Fruit fly (Drosophila melanogaster) whole organism, embryonic: ENCODE results near the gene ABCB7.

Experiments used
- Aef1 ChIP-seq: fragments of 200-800 bp; sonication (Bioruptor generic); IDR thresholded peaks from 3 replicates; pipeline ENCODE4 v1.3.6; 2022; ENCODE audit warnings: missing biosample characterization, missing genetic modification characterization
- Bdp1 ChIP-seq: fragments of 200-800 bp; sonication (Bioruptor generic); optimal IDR thresholded peaks from 3 replicates; lab custom pipeline; 2016; ENCODE audit warnings: missing biosample characterization, missing genetic modification characterization
- Blimp-1 ChIP-seq: fragments of 200-800 bp; sonication (Bioruptor generic); optimal IDR thresholded peaks from 3 replicates; lab custom pipeline; 2018; ENCODE audit warnings: missing biosample characterization, missing genetic modification characterization, mild to moderate bottlenecking, moderate library complexity, missing genetic modification reagents
- CG11695 ChIP-seq: fragments of 200-800 bp; sonication (Bioruptor generic); IDR thresholded peaks from 3 replicates; pipeline ENCODE4 v1.3.6; 2022; ENCODE audit warnings: missing biosample characterization, missing genetic modification characterization
- CG12071 ChIP-seq: fragments of 200-800 bp; sonication (Bioruptor generic); optimal IDR thresholded peaks from 3 replicates; lab custom pipeline; 2018; ENCODE audit warnings: missing biosample characterization, mild to moderate bottlenecking, missing genetic modification characterization
- CG12236 ChIP-seq: fragments of 200-800 bp; sonication (Bioruptor generic); optimal IDR thresholded peaks from 2 replicates; lab custom pipeline; 2016; ENCODE audit warnings: missing biosample characterization, missing genetic modification characterization
- CG13775 ChIP-seq: fragments of 200-800 bp; sonication (Bioruptor generic); optimal IDR thresholded peaks from 3 replicates; lab custom pipeline; 2017; ENCODE audit warnings: missing biosample characterization, mild to moderate bottlenecking, missing genetic modification characterization
- CG14441 ChIP-seq: fragments of 200-800 bp; sonication (Bioruptor generic); IDR thresholded peaks from 2 replicates; pipeline ENCODE4 v1.3.6; 2022; ENCODE audit warnings: missing biosample characterization, missing genetic modification characterization
- CG15269 ChIP-seq: fragments of 200-800 bp; sonication (Bioruptor generic); optimal IDR thresholded peaks from 2 replicates; lab custom pipeline; 2018; ENCODE audit warnings: missing biosample characterization, mild to moderate bottlenecking, missing genetic modification characterization, moderate library complexity
- CG16863 ChIP-seq: fragments of 200-800 bp; sonication (Bioruptor generic); optimal IDR thresholded peaks from 3 replicates; lab custom pipeline; 2016; ENCODE audit warnings: missing biosample characterization, missing genetic modification characterization
- CG17568 ChIP-seq: fragments of 200-800 bp; sonication (Bioruptor generic); optimal IDR thresholded peaks from 2 replicates; lab custom pipeline; 2018; ENCODE audit warnings: missing biosample characterization, mild to moderate bottlenecking, missing genetic modification characterization, moderate library complexity
- CG1832 ChIP-seq: fragments of 200-800 bp; sonication (Bioruptor generic); optimal IDR thresholded peaks from 2 replicates; lab custom pipeline; 2017; ENCODE audit warnings: missing biosample characterization, mild to moderate bottlenecking, missing genetic modification characterization, inconsistent platforms
- CG18476 ChIP-seq: fragments of 200-800 bp; sonication (Bioruptor generic); optimal IDR thresholded peaks from 2 replicates; lab custom pipeline; 2016; ENCODE audit warnings: missing biosample characterization, mild to moderate bottlenecking, missing genetic modification characterization
- CG18619 ChIP-seq: fragments of 200-800 bp; sonication (Bioruptor generic); optimal IDR thresholded peaks from 3 replicates; lab custom pipeline; 2017; ENCODE audit warnings: missing biosample characterization, mild to moderate bottlenecking, missing genetic modification characterization
- CG2199 ChIP-seq: fragments of 200-800 bp; sonication (Bioruptor generic); IDR thresholded peaks from 3 replicates; pipeline ENCODE4 v1.3.6; 2022; ENCODE audit warnings: missing biosample characterization, missing genetic modification characterization
- CG31365 ChIP-seq: fragments of 200-800 bp; sonication (Bioruptor generic); optimal IDR thresholded peaks from 2 replicates; lab custom pipeline; 2018; ENCODE audit warnings: missing biosample characterization, mild to moderate bottlenecking, missing genetic modification characterization
- CG3838 ChIP-seq: fragments of 200-800 bp; sonication (Bioruptor generic); optimal IDR thresholded peaks from 3 replicates; lab custom pipeline; 2016; ENCODE audit warnings: missing biosample characterization, missing genetic modification characterization
- CG4730 ChIP-seq: fragments of 200-800 bp; sonication (Bioruptor generic); IDR thresholded peaks from 2 replicates; pipeline ENCODE4 v1.3.6; 2022; ENCODE audit warnings: missing biosample characterization, missing genetic modification characterization
- CG6683 ChIP-seq: fragments of 200-800 bp; sonication (Bioruptor generic); optimal IDR thresholded peaks from 2 replicates; lab custom pipeline; 2017; ENCODE audit warnings: missing biosample characterization, mild to moderate bottlenecking, missing genetic modification characterization, missing genetic modification reagents
- CG7839 ChIP-seq: fragments of 200-800 bp; sonication (Bioruptor generic); optimal IDR thresholded peaks from 3 replicates; lab custom pipeline; 2018; ENCODE audit warnings: missing biosample characterization, mild to moderate bottlenecking, missing genetic modification characterization, moderate library complexity
- Dp ChIP-seq: fragments of 200-800 bp; sonication (Bioruptor generic); optimal IDR thresholded peaks from 2 replicates; lab custom pipeline; 2018; ENCODE audit warnings: missing biosample characterization, mild to moderate bottlenecking, missing genetic modification characterization, moderate library complexity
- Hey ChIP-seq: fragments of 200-800 bp; sonication (Bioruptor generic); optimal IDR thresholded peaks from 3 replicates; lab custom pipeline; 2018; ENCODE audit warnings: missing biosample characterization, mild to moderate bottlenecking, missing genetic modification characterization
- HmgZ ChIP-seq: fragments of 200-800 bp; sonication (Bioruptor generic); optimal IDR thresholded peaks from 2 replicates; lab custom pipeline; 2018; ENCODE audit warnings: missing biosample characterization, mild to moderate bottlenecking, missing genetic modification characterization
- Hr39 ChIP-seq: fragments of >200 bp; optimal IDR thresholded peaks from 2 replicates; lab custom pipeline; 2017
- NFAT ChIP-seq: fragments of 200-800 bp; sonication (Bioruptor generic); IDR thresholded peaks from 2 replicates; pipeline ENCODE4 v1.3.6; 2022; ENCODE audit warnings: missing biosample characterization, missing genetic modification characterization
- Sin3A ChIP-seq: fragments of >200 bp; optimal IDR thresholded peaks from 2 replicates; lab custom pipeline; 2018
- br ChIP-seq: fragments of >200 bp; optimal IDR thresholded peaks from 2 replicates; lab custom pipeline; 2017
- corto ChIP-seq: fragments of 200-800 bp; sonication (Bioruptor generic); optimal IDR thresholded peaks from 2 replicates; lab custom pipeline; 2016; ENCODE audit warnings: missing biosample characterization, mild to moderate bottlenecking, missing genetic modification characterization, moderate library complexity
- da ChIP-seq: fragments of 200-800 bp; sonication (Bioruptor generic); optimal IDR thresholded peaks from 2 replicates; lab custom pipeline; 2016; ENCODE audit warnings: missing biosample characterization, missing genetic modification characterization
- gcm ChIP-seq: fragments of 200-800 bp; sonication (Bioruptor generic); optimal IDR thresholded peaks from 2 replicates; lab custom pipeline; 2019; ENCODE audit warnings: missing biosample characterization, mild to moderate bottlenecking, missing genetic modification characterization, moderate library complexity
- gt ChIP-seq: fragments of 200-800 bp; sonication (Bioruptor generic); IDR thresholded peaks from 2 replicates; pipeline ENCODE4 v1.3.6; 2022; ENCODE audit warnings: missing biosample characterization, missing genetic modification characterization
- jigr1 ChIP-seq: fragments of 200-800 bp; sonication (Bioruptor generic); IDR thresholded peaks from 3 replicates; pipeline ENCODE4 v1.3.6; 2022; ENCODE audit warnings: missing biosample characterization, missing genetic modification characterization
- nmo ChIP-seq: fragments of 200-800 bp; sonication (Bioruptor generic); optimal IDR thresholded peaks from 2 replicates; lab custom pipeline; 2018; ENCODE audit warnings: missing biosample characterization, mild to moderate bottlenecking, missing genetic modification characterization, moderate library complexity
- odd ChIP-seq: fragments of 200-800 bp; sonication (Bioruptor generic); optimal IDR thresholded peaks from 2 replicates; lab custom pipeline; 2017; ENCODE audit warnings: missing biosample characterization, mild to moderate bottlenecking, missing genetic modification characterization
- org-1 ChIP-seq: fragments of 200-800 bp; sonication (Bioruptor generic); optimal IDR thresholded peaks from 2 replicates; lab custom pipeline; 2017; ENCODE audit warnings: missing biosample characterization, missing genetic modification characterization
- pfk ChIP-seq: fragments of 200-800 bp; sonication (Bioruptor generic); optimal IDR thresholded peaks from 2 replicates; lab custom pipeline; 2018; ENCODE audit warnings: missing biosample characterization, mild to moderate bottlenecking, missing genetic modification characterization, moderate library complexity
- pita ChIP-seq: fragments of 200-800 bp; sonication (Bioruptor generic); optimal IDR thresholded peaks from 2 replicates; lab custom pipeline; 2017; ENCODE audit warnings: missing biosample characterization, mild to moderate bottlenecking, missing genetic modification characterization
- row ChIP-seq: fragments of 200-800 bp; sonication (Bioruptor generic); IDR thresholded peaks from 3 replicates; pipeline ENCODE4 v1.3.6; 2022; ENCODE audit warnings: missing biosample characterization, missing genetic modification characterization
- salm ChIP-seq: fragments of 200-800 bp; sonication (Bioruptor generic); optimal IDR thresholded peaks from 2 replicates; lab custom pipeline; 2018; ENCODE audit warnings: missing biosample characterization, mild to moderate bottlenecking, missing genetic modification characterization
- sens-2 ChIP-seq: fragments of 200-800 bp; sonication (Bioruptor generic); IDR thresholded peaks from 2 replicates; pipeline ENCODE4 v1.3.6; 2022; ENCODE audit warnings: missing biosample characterization, missing genetic modification characterization
- sima ChIP-seq: fragments of 200-800 bp; sonication (Bioruptor generic); optimal IDR thresholded peaks from 2 replicates; lab custom pipeline; 2016; ENCODE audit warnings: missing biosample characterization, missing genetic modification characterization
- slbo ChIP-seq: fragments of 200-800 bp; sonication (Bioruptor generic); IDR thresholded peaks from 2 replicates; pipeline ENCODE4 v1.3.6; 2022; ENCODE audit warnings: missing biosample characterization, missing genetic modification characterization
- slp2 ChIP-seq: fragments of 200-800 bp; sonication (Bioruptor generic); optimal IDR thresholded peaks from 2 replicates; lab custom pipeline; 2016; ENCODE audit warnings: missing biosample characterization, missing genetic modification characterization
- sob ChIP-seq: fragments of 200-800 bp; sonication (Bioruptor generic); IDR thresholded peaks from 2 replicates; pipeline ENCODE4 v1.3.6; 2022; ENCODE audit warnings: missing biosample characterization, missing genetic modification characterization
- tap ChIP-seq: fragments of 200-800 bp; optimal IDR thresholded peaks from 3 replicates; lab custom pipeline; 2019; ENCODE audit warnings: missing biosample characterization, mild to moderate bottlenecking, missing genetic modification characterization, moderate library complexity
- trem ChIP-seq: fragments of 200-800 bp; optimal IDR thresholded peaks from 3 replicates; lab custom pipeline; 2019; ENCODE audit warnings: missing biosample characterization, mild to moderate bottlenecking, missing genetic modification characterization, moderate library complexity
- ttk ChIP-seq: fragments of 200-800 bp; sonication (Bioruptor generic); IDR thresholded peaks from 2 replicates; pipeline ENCODE4 v2.1.2; 2022; ENCODE audit warnings: missing biosample characterization, missing genetic modification characterization
- twi ChIP-seq: fragments of 200-800 bp; optimal IDR thresholded peaks from 2 replicates; lab custom pipeline; 2019; ENCODE audit warnings: missing biosample characterization, mild to moderate bottlenecking, missing genetic modification characterization, moderate library complexity
- z ChIP-seq: fragments of 200-800 bp; sonication (Bioruptor generic); IDR thresholded peaks from 3 replicates; pipeline ENCODE4 v1.3.6; 2022; ENCODE audit warnings: missing biosample characterization, missing genetic modification characterization
- zen2 ChIP-seq: fragments of 200-800 bp; sonication (Bioruptor generic); IDR thresholded peaks from 3 replicates; pipeline ENCODE4 v1.3.6; 2022; ENCODE audit warnings: missing biosample characterization, missing genetic modification characterization; ENCODE audit not compliant: partially characterized antibody

ABCB7 gene

dm6 chr3L:1644920-1645567, 26.8 kb downstream of the ABCB7 start, which contains the start of the genes alphaCOP and CG13919 (continued):
- peak; percentile 69 for TF ChIP-seq sima (GFP tag; lab: Kevin White, UChicago)
- TF ChIP-seq ttk = peak; percentile 96
- peak; percentile 81 for TF ChIP-seq CG12071
- TF ChIP-seq CG7839 (tag; lab: Kevin White, UChicago) = peak; percentile 99
- peak; percentile 82 for TF ChIP-seq CG6683
- TF ChIP-seq gt (GFP tag; lab: Robert Waterston, UW) = peak; percentile 85
- peak; percentile 97 for TF ChIP-seq sob
- TF ChIP-seq NFAT = peak; percentile 96
- peak; percentile 99 for TF ChIP-seq slbo (GFP tag; lab: Robert Waterston, UW)
- peak; percentile 97 for TF ChIP-seq Aef1
- peak; percentile 96 for TF ChIP-seq CG4730 (GFP tag; lab: Robert Waterston, UW)
- peak; percentile 92 for TF ChIP-seq tap (tag; lab: Kevin White, UChicago)

dm6 chr3L:1647276-1647919, 29.2 kb downstream of the ABCB7 start, which contains the start of the genes CG17249 and Bro:
Gene CG17249 (minus strand): TSS chr3L:1647464.
Gene Bro (plus strand): TSS chr3L:1647869.
- TF ChIP-seq pita (GFP tag; lab: Kevin White, UChicago) = no peak
- TF ChIP-seq da (GFP tag; lab: Kevin White, UChicago) = no peak
- TF ChIP-seq CG31365 (tag; lab: Kevin White, UChicago) = no peak
- TF ChIP-seq CG13775 (GFP tag; lab: Kevin White, UChicago) = no peak
- peak; percentile 98 for TF ChIP-seq Dp (GFP tag; lab: Kevin White, UChicago)
- no peak for TF ChIP-seq zen2 (GFP tag; lab: Robert Waterston, UW)
- TF ChIP-seq HmgZ (tag; lab: Kevin White, UChicago) = peak; percentile 80
- no peak for TF ChIP-seq org-1 (GFP tag; lab: Kevin White, UChicago)
- TF ChIP-seq Hey (tag; lab: Kevin White, UChicago) = no peak
- TF ChIP-seq CG16863 = peak; percentile 42
- TF ChIP-seq CG2199 = no peak
- TF ChIP-seq Hr39 (lab: Kevin White, UChicago) = no peak
- peak; percentile 53; the same call in 2 of the 3 replicates for TF ChIP-seq row
- peak; percentile 46 for TF ChIP-seq trem (tag; lab: Kevin White, UChicago)
- TF ChIP-seq slp2 = no peak
- TF ChIP-seq corto (GFP tag; lab: Kevin White, UChicago) = no peak
- no peak for TF ChIP-seq jigr1 (GFP tag; lab: Robert Waterston, UW)
- no peak for TF ChIP-seq CG12236
- peak; percentile 53 for TF ChIP-seq CG3838 (GFP tag; lab: Kevin White, UChicago)
- TF ChIP-seq CG18619 (GFP tag; lab: Kevin White, UChicago) = no peak
- no peak for TF ChIP-seq CG14441
- TF ChIP-seq br (lab: Kevin White, UChicago) = no peak
- no peak for TF ChIP-seq CG15269 (tag; lab: Kevin White, UChicago)
- no peak for TF ChIP-seq z (GFP tag; lab: Robert Waterston, UW)
- peak; percentile 50 for TF ChIP-seq Sin3A
- TF ChIP-seq NFAT = peak; percentile 40; the same call in 1 of the 2 replicates
- TF ChIP-seq pfk (GFP tag; lab: Kevin White, UChicago) = no peak
- TF ChIP-seq nmo (GFP tag; lab: Kevin White, UChicago) = peak; percentile 31
- no peak for TF ChIP-seq twi (tag; lab: Kevin White, UChicago)
- no peak for TF ChIP-seq CG18476 (GFP tag; lab: Kevin White, UChicago)
- TF ChIP-seq Bdp1 (GFP tag; lab: Kevin White, UChicago) = peak; percentile 48
- TF ChIP-seq CG11695 = no peak
- no peak for TF ChIP-seq CG17568
- no peak for TF ChIP-seq salm (tag; lab: Kevin White, UChicago)
- TF ChIP-seq CG1832 (GFP tag; lab: Kevin White, UChicago) = no peak
- no peak for TF ChIP-seq gcm (GFP tag; lab: Kevin White, UChicago)
- no peak for TF ChIP-seq odd (GFP tag; lab: Kevin White, UChicago)
- TF ChIP-seq Blimp-1 (GFP tag; lab: Kevin White, UChicago) = no peak
- no peak for TF ChIP-seq sens-2 (GFP tag; lab: Robert Waterston, UW)
